Fruit fly (Drosophila melanogaster): ENCODE results near the gene CG31937.

Gene CG31937

DNA sequence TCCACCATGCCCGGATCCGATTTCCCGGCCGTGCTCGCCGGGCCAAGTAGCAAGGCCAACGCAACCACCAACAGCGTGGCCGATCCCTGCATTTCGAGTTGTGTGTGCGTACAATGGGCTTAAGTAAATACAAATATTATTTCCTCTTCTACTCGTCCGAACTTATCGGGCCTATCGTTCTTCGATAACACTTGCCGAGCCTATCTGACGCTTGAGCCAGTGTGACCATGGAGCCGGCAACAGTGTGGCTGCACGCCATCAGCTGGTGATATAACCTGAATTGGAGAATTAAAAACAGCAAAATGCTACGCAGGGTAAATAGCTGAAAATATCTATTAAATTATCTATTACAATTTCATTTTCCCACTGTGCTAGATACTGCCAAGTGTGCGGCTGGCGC lies 19.5 kb upstream of the CG31937 start, which contains the start of the genes CG17660 and mRpL48 (continued):
- TF ChIP-seq gsb-n (tag; optimal IDR thresholded peaks at IDR 0.05) (no peak), wor (GFP tag; IDR thresholded peaks at IDR 0.05) (no peak), CG3726 (GFP tag; IDR thresholded peaks at IDR 0.05) (no peak), Myb (GFP tag; optimal IDR thresholded peaks at IDR 0.05) (peak; percentile 32), ems (GFP tag; optimal IDR thresholded peaks at IDR 0.05) (peak; percentile 18), gce (GFP tag; IDR thresholded peaks at IDR 0.05) (no peak), nerfin-1 (tag; optimal IDR thresholded peaks at IDR 0.05) (no peak), zfh2 (GFP tag; optimal IDR thresholded peaks at IDR 0.05) (no peak), CG11093 (GFP tag; IDR thresholded peaks at IDR 0.05) (no peak), pnt (GFP tag; optimal IDR thresholded peaks at IDR 0.05) (no peak), chn (GFP tag; optimal IDR thresholded peaks at IDR 0.05) (no peak), gcm (GFP tag; optimal IDR thresholded peaks at IDR 0.05) (no peak), Atf3 (GFP tag; optimal IDR thresholded peaks at IDR 0.05) (no peak), CG4854 (GFP tag; optimal IDR thresholded peaks at IDR 0.05) (no peak), wdn (GFP tag; IDR thresholded peaks at IDR 0.05) (no peak), E2f1 (GFP tag; IDR thresholded peaks at IDR 0.05) (no peak), CHES-1-like (GFP tag; optimal IDR thresholded peaks at IDR 0.05) (peak; percentile 64), NFAT (GFP tag; IDR thresholded peaks at IDR 0.05) (no peak), Doc3 (GFP tag; IDR thresholded peaks at IDR 0.05; ENCODE audit: partially characterized antibody) (peak; percentile 24; the same call in 1 of the 3 replicates), chm (GFP tag; IDR thresholded peaks at IDR 0.05) (no peak), CG4282 (GFP tag; optimal IDR thresholded peaks at IDR 0.05) (no peak), grau (tag; optimal IDR thresholded peaks at IDR 0.05) (peak; percentile 25), Oaz (GFP tag; IDR thresholded peaks at IDR 0.05) (no peak), CG6272 (GFP tag; IDR thresholded peaks at IDR 0.05) (no peak), luna (GFP tag; optimal IDR thresholded peaks at IDR 0.05) (no peak), sens (GFP tag) (peak; percentile 89), hkb (optimal IDR thresholded peaks at IDR 0.05) (no peak), hkb (GFP tag; IDR thresholded peaks at IDR 0.05) (no peak), tup (GFP tag; optimal IDR thresholded peaks at IDR 0.05) (peak; percentile 23), CG10147 (GFP tag; optimal IDR thresholded peaks at IDR 0.05) (no peak), Xbp1 (GFP tag; optimal IDR thresholded peaks at IDR 0.05) (peak; percentile 25), gcm2 (GFP tag; optimal IDR thresholded peaks at IDR 0.05) (no peak), CG12104 (GFP tag; optimal IDR thresholded peaks at IDR 0.05) (no peak), vfl (GFP tag; optimal IDR thresholded peaks at IDR 0.05) (no peak), Xrp1 (GFP tag; IDR thresholded peaks at IDR 0.05) (no peak), CG10959 (GFP tag; IDR thresholded peaks at IDR 0.05) (no peak), kah (GFP tag; optimal IDR thresholded peaks at IDR 0.05) (no peak), Adf1 (GFP tag; IDR thresholded peaks at IDR 0.05) (no peak), HHEX (GFP tag; optimal IDR thresholded peaks at IDR 0.05) (no peak), Ets97D (GFP tag; optimal IDR thresholded peaks at IDR 0.05) (peak; percentile 75), CG11695 (GFP tag; IDR thresholded peaks at IDR 0.05) (no peak), prd (optimal IDR thresholded peaks at IDR 0.05) (no peak), prd (GFP tag; IDR thresholded peaks at IDR 0.05) (no peak), dmrt11E (tag; optimal IDR thresholded peaks at IDR 0.05) (no peak), psq (GFP tag; optimal IDR thresholded peaks at IDR 0.05) (no peak), pum (GFP tag; optimal IDR thresholded peaks at IDR 0.05) (no peak), Ravus (GFP tag; IDR thresholded peaks at IDR 0.05) (no peak), Antp (GFP tag; optimal IDR thresholded peaks at IDR 0.05) (no peak), tll (GFP tag; optimal IDR thresholded peaks at IDR 0.05) (no peak), Chrac-16 (GFP tag; optimal IDR thresholded peaks at IDR 0.05) (no peak), lola (GFP tag; optimal IDR thresholded peaks at IDR 0.05) (no peak), cato (GFP tag; optimal IDR thresholded peaks at IDR 0.05; ENCODE audit: borderline replicate concordance) (no peak), trh (GFP tag; optimal IDR thresholded peaks at IDR 0.05) (no peak), CG34422 (GFP tag; IDR thresholded peaks at IDR 0.05) (peak; percentile 91; the same call in 1 of the 3 replicates)

Measured in whole organism, embryonic.